Worm (Caenorhabditis elegans) whole organism, L4 larva: ENCODE results near the gene C34D1.4.

ENCODE experiments used
- F26F4.8 ChIP-seq: fragments of 200-800 bp; sonication (Bioruptor generic); conservative IDR thresholded peaks from 2 replicates; pipeline ENCODE4 v1.3.6; 2022; ENCODE audit warnings: missing genetic modification characterization, missing compliant biosample characterization
- R02D3.7 ChIP-seq: fragments of 150-350 bp; sonication (generic microtip); optimal IDR thresholded peaks from 3 replicates; lab custom pipeline; 2014; ENCODE audit warnings: missing biosample characterization, missing genetic modification characterization
- T20F7.1 ChIP-seq: fragments of 200-800 bp; sonication (Bioruptor generic); optimal IDR thresholded peaks from 2 replicates; lab custom pipeline; 2018; ENCODE audit warnings: mild to moderate bottlenecking, missing genetic modification characterization, missing compliant biosample characterization
- Y48G9A.11 ChIP-seq: fragments of 200-800 bp; sonication (Bioruptor generic); IDR thresholded peaks from 2 replicates; pipeline ENCODE4 v1.3.6; 2022; ENCODE audit warnings: missing genetic modification reagents, missing genetic modification characterization, missing compliant biosample characterization
- aha-1 ChIP-seq: fragments of 150-350 bp; peaks from one replicate; lab custom pipeline; 2014; ENCODE audit warnings: missing biosample characterization, missing genetic modification characterization
- ama-1 ChIP-seq: fragments of 150-350 bp; optimal IDR thresholded peaks from 2 replicates; lab custom pipeline; 2014; ENCODE audit warnings: inconsistent platforms, mixed read lengths
- attf-4 ChIP-seq: sonication (generic microtip); optimal IDR thresholded peaks from 3 replicates; lab custom pipeline; 2017; ENCODE audit warnings: missing biosample characterization, missing genetic modification characterization
- ceh-44 ChIP-seq: fragments of 200-800 bp; sonication (Bioruptor generic); IDR thresholded peaks from 2 replicates; pipeline ENCODE4 v1.3.6; 2022; ENCODE audit warnings: missing genetic modification reagents, missing genetic modification characterization, missing compliant biosample characterization
- ceh-82 ChIP-seq: sonication (generic microtip); optimal IDR thresholded peaks from 2 replicates; lab custom pipeline; 2017; ENCODE audit warnings: missing biosample characterization, missing genetic modification characterization
- ctbp-1 ChIP-seq: fragments of 200-800 bp; sonication (Bioruptor generic); IDR thresholded peaks from 2 replicates; pipeline ENCODE4 v1.3.6; 2022; ENCODE audit warnings: missing genetic modification reagents, missing genetic modification characterization, missing compliant biosample characterization
- dmd-6 ChIP-seq: fragments of 200-800 bp; sonication (Bioruptor generic); IDR thresholded peaks from 2 replicates; pipeline ENCODE4 v1.3.6; 2022; ENCODE audit warnings: missing genetic modification reagents, missing genetic modification characterization, missing compliant biosample characterization
- dmd-9 ChIP-seq: fragments of 200-800 bp; sonication (Bioruptor generic); IDR thresholded peaks from 2 replicates; pipeline ENCODE4 v1.3.6; 2022; ENCODE audit warnings: missing genetic modification reagents, missing genetic modification characterization, missing compliant biosample characterization
- egl-27 ChIP-seq: sonication (generic microtip); optimal IDR thresholded peaks from 3 replicates; lab custom pipeline; 2017; ENCODE audit warnings: missing biosample characterization, missing genetic modification reagents, missing genetic modification characterization
- fkh-10 ChIP-seq: fragments of 150-350 bp; optimal IDR thresholded peaks from 2 replicates; lab custom pipeline; 2014; ENCODE audit warnings: missing biosample characterization, missing genetic modification reagents, missing genetic modification characterization
- fos-1 ChIP-seq: fragments of 150-350 bp; optimal IDR thresholded peaks from 2 replicates; lab custom pipeline; 2014; ENCODE audit warnings: missing biosample characterization, missing genetic modification characterization
- gei-8 ChIP-seq: fragments of 200-800 bp; sonication (Bioruptor generic); optimal IDR thresholded peaks from 2 replicates; lab custom pipeline; 2018; ENCODE audit warnings: mild to moderate bottlenecking, missing genetic modification characterization, missing compliant biosample characterization
- hif-1 ChIP-seq, 2 experiments: sonication (generic microtip); optimal IDR thresholded peaks; 2 replicates each; lab custom pipeline; 2016 to 2017; ENCODE audit warnings: missing compliant biosample characterization in 2 of 2, missing genetic modification characterization in 2 of 2, missing genetic modification reagents in 2 of 2, missing genotype in 2 of 2, mild to moderate bottlenecking in 1 of 2
- hlh-11 ChIP-seq: fragments of 200-800 bp; sonication (Bioruptor generic); optimal IDR thresholded peaks from 2 replicates; lab custom pipeline; 2018; ENCODE audit warnings: mild to moderate bottlenecking, missing genetic modification characterization, missing compliant biosample characterization
- hlh-30 ChIP-seq: sonication (generic microtip); optimal IDR thresholded peaks from 2 replicates; lab custom pipeline; 2017; ENCODE audit warnings: antibody characterized with exemption, mild to moderate bottlenecking, missing genetic modification characterization, missing compliant biosample characterization; ENCODE audit not compliant: insufficient read depth
- hmg-1.1 ChIP-seq: fragments of 200-800 bp; sonication (Bioruptor generic); IDR thresholded peaks from 2 replicates; pipeline ENCODE4 v1.3.6; 2022; ENCODE audit warnings: missing genetic modification reagents, missing genetic modification characterization, missing compliant biosample characterization
- jun-1 ChIP-seq: fragments of 150-350 bp; optimal IDR thresholded peaks from 2 replicates; lab custom pipeline; 2014; ENCODE audit warnings: missing biosample characterization, missing genetic modification reagents, missing genetic modification characterization
- lin-1 ChIP-seq: fragments of 200-800 bp; sonication (Bioruptor generic); IDR thresholded peaks from 2 replicates; pipeline ENCODE4 v1.3.6; 2022; ENCODE audit warnings: missing genetic modification reagents, missing genetic modification characterization, missing compliant biosample characterization
- lin-29 ChIP-seq: fragments of 200-800 bp; sonication (Bioruptor generic); IDR thresholded peaks from 2 replicates; pipeline ENCODE4 v1.3.6; 2022; ENCODE audit warnings: missing genetic modification reagents, missing genetic modification characterization, missing compliant biosample characterization
- lin-39 ChIP-seq: fragments of 150-350 bp; optimal IDR thresholded peaks from 2 replicates; lab custom pipeline; 2014; ENCODE audit warnings: missing biosample characterization, missing genetic modification reagents, missing genetic modification characterization
- madf-5 ChIP-seq, 2 experiments: fragments of 200-800 bp; sonication (Bioruptor generic); IDR thresholded peaks; 2 replicates each; pipeline ENCODE4 v1.3.6; 2022; ENCODE audit warnings: missing compliant biosample characterization in 2 of 2, missing genetic modification characterization in 2 of 2
- madf-9 ChIP-seq: fragments of 200-800 bp; sonication (Bioruptor generic); conservative IDR thresholded peaks from 2 replicates; pipeline ENCODE4 v1.3.6; 2022; ENCODE audit warnings: missing genetic modification reagents, missing genetic modification characterization, missing compliant biosample characterization
- mdt-29 ChIP-seq: fragments of 200-800 bp; sonication (Bioruptor generic); IDR thresholded peaks from 2 replicates; pipeline ENCODE4 v1.3.6; 2022; ENCODE audit warnings: missing genetic modification reagents, missing genetic modification characterization, missing compliant biosample characterization
- mes-2 ChIP-seq: sonication (generic microtip); optimal IDR thresholded peaks from 2 replicates; lab custom pipeline; 2016; ENCODE audit warnings: missing genotype, mild to moderate bottlenecking, missing genetic modification characterization, missing compliant biosample characterization; ENCODE audit not compliant: poor library complexity, severe bottlenecking
- mxl-3 ChIP-seq: fragments of 200-800 bp; sonication (Bioruptor generic); optimal IDR thresholded peaks from 2 replicates; lab custom pipeline; 2018; ENCODE audit warnings: mild to moderate bottlenecking, missing genetic modification characterization, missing compliant biosample characterization
- nhr-10 ChIP-seq: fragments of 150-350 bp; optimal IDR thresholded peaks from 2 replicates; lab custom pipeline; 2014; ENCODE audit warnings: missing biosample characterization, missing genetic modification characterization
- nhr-28 ChIP-seq: fragments of 150-350 bp; optimal IDR thresholded peaks from 2 replicates; lab custom pipeline; 2014; ENCODE audit warnings: missing biosample characterization, missing genetic modification characterization
- nhr-41 ChIP-seq: fragments of 200-800 bp; sonication (Bioruptor generic); IDR thresholded peaks from 2 replicates; pipeline ENCODE4 v1.3.6; 2022; ENCODE audit warnings: missing genetic modification reagents, missing genetic modification characterization, missing compliant biosample characterization
- php-3 ChIP-seq: fragments of 200-800 bp; sonication (Bioruptor generic); IDR thresholded peaks from 2 replicates; pipeline ENCODE4 v1.3.6; 2022; ENCODE audit warnings: missing genetic modification reagents, missing genetic modification characterization, missing compliant biosample characterization
- pqm-1 ChIP-seq: sonication (generic microtip); optimal IDR thresholded peaks from 2 replicates; lab custom pipeline; 2017; ENCODE audit warnings: missing biosample characterization, missing genetic modification characterization
- rbr-2 ChIP-seq: sonication (generic microtip); optimal IDR thresholded peaks from 2 replicates; lab custom pipeline; 2016; ENCODE audit warnings: missing genotype, missing genetic modification characterization, missing compliant biosample characterization
- unc-130 ChIP-seq: sonication (generic microtip); optimal IDR thresholded peaks from 2 replicates; lab custom pipeline; 2016; ENCODE audit warnings: missing genetic modification reagents, missing genetic modification characterization, missing compliant biosample characterization
- unc-62 ChIP-seq, 3 experiments: fragments of 150-350 bp in 1 of 3; sonication (generic microtip); optimal IDR thresholded peaks in 2 of 3; peaks in 1 of 3; 1 replicate in 1 of 3; 2 replicates in 2 of 3; lab custom pipeline; 2014 to 2017; ENCODE audit warnings: missing biosample characterization in 3 of 3, missing genetic modification characterization in 3 of 3, missing genetic modification reagents in 3 of 3, missing genotype in 1 of 3
- vab-7 ChIP-seq: fragments of 200-800 bp; sonication (Bioruptor generic); IDR thresholded peaks from 2 replicates; pipeline ENCODE4 v1.3.6; 2022; ENCODE audit warnings: missing genetic modification reagents, missing genetic modification characterization, missing compliant biosample characterization
- zfp-3 ChIP-seq: fragments of 200-800 bp; sonication (Bioruptor generic); conservative IDR thresholded peaks from 2 replicates; pipeline ENCODE4 v1.3.6; 2022; ENCODE audit warnings: missing genetic modification reagents, missing genetic modification characterization, missing compliant biosample characterization
- ztf-11 ChIP-seq: fragments of 150-350 bp; optimal IDR thresholded peaks from 2 replicates; lab custom pipeline; 2014; ENCODE audit warnings: missing biosample characterization, missing genetic modification characterization

Gene C34D1.4

DNA sequence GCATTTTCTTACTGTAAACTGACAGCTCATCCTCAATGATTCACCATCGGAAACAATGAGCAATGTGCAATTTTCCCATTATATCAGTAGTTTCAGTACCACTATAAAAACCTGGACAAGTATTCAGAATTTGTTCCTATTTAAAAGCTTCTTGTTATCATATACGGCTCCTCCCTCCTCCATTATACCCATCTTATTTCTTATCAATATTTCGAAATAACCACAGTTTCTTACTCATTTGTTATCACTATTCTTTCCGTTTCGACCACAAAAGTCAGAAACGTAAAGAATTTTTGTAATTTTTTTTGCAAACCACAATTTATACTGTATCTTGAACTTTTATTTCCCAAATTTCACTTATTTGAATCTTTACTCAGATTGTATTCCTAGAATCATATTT lies 8.9 kb upstream of the C34D1.4 start (continued):
- no peak for TF ChIP-seq hmg-1.1 (GFP tag; lab: Robert Waterston, UW)
- no peak for TF ChIP-seq lin-39 (tag; lab: Kevin White, UChicago)
- TF ChIP-seq dmd-6 (GFP tag; lab: Robert Waterston, UW) = peak; percentile 74
- TF ChIP-seq gei-8 (GFP tag; lab: Kevin White, UChicago) = no peak
- no peak for TF ChIP-seq hlh-30
- TF ChIP-seq ceh-82 (tag; lab: Kevin White, UChicago) = no peak
- no peak for TF ChIP-seq madf-5 (GFP tag; IDR thresholded peaks at IDR 0.05; lab: Robert Waterston, UW)
- TF ChIP-seq attf-4 = no peak
- no peak for TF ChIP-seq ceh-44 (GFP tag; lab: Robert Waterston, UW)
- TF ChIP-seq jun-1 (tag; lab: Kevin White, UChicago) = peak; percentile 46
- no peak for TF ChIP-seq rbr-2 (tag; lab: Kevin White, UChicago)
- no peak for TF ChIP-seq unc-62 (GFP tag; optimal IDR thresholded peaks at IDR 0.05 in 1 of 2; lab: Kevin White, UChicago)
- no peak for TF ChIP-seq unc-62 (tag; optimal IDR thresholded peaks at IDR 0.05; lab: Kevin White, UChicago)
- TF ChIP-seq hif-1 (tag; optimal IDR thresholded peaks at IDR 0.05; lab: Kevin White, UChicago) = no peak
- no peak for TF ChIP-seq lin-29 (GFP tag; lab: Robert Waterston, UW)
- TF ChIP-seq egl-27 = no peak
- no peak for TF ChIP-seq mes-2
- no peak for TF ChIP-seq fos-1 (tag; lab: Kevin White, UChicago)
- no peak for TF ChIP-seq unc-130 (GFP tag; lab: Kevin White, UChicago)
- TF ChIP-seq php-3 (GFP tag; lab: Robert Waterston, UW) = peak; percentile 59; the same call in 1 of the 2 replicates
- no peak for TF ChIP-seq F26F4.8 (GFP tag; lab: Robert Waterston, UW)
- no peak for TF ChIP-seq zfp-3 (GFP tag; lab: Robert Waterston, UW)
- no peak for TF ChIP-seq mdt-29 (GFP tag; lab: Robert Waterston, UW)
- TF ChIP-seq mxl-3 (GFP tag; lab: Kevin White, UChicago) = no peak
- peak; percentile 45 for TF ChIP-seq hlh-11 (tag; lab: Kevin White, UChicago)
- TF ChIP-seq aha-1 (tag; lab: Kevin White, UChicago) = no peak
- no peak for TF ChIP-seq dmd-9
- peak; percentile 95 for TF ChIP-seq nhr-28 (tag; lab: Kevin White, UChicago)
- TF ChIP-seq Y48G9A.11 (GFP tag; lab: Robert Waterston, UW) = no peak
- TF ChIP-seq pqm-1 (tag; lab: Kevin White, UChicago) = peak; percentile 96
- no peak for TF ChIP-seq fkh-10 (GFP tag; lab: Kevin White, UChicago)
- no peak for TF ChIP-seq ctbp-1 (GFP tag; lab: Robert Waterston, UW)
- no peak for TF ChIP-seq R02D3.7
- TF ChIP-seq nhr-41 (GFP tag; lab: Robert Waterston, UW) = no peak
- TF ChIP-seq lin-1 = peak; percentile 12; the same call in 1 of the 2 replicates
- no peak for TF ChIP-seq T20F7.1 (GFP tag; lab: Kevin White, UChicago)
- TF ChIP-seq vab-7 (GFP tag; lab: Robert Waterston, UW) = no peak
- TF ChIP-seq ama-1 (lab: Kevin White, UChicago) = no peak
- no peak for TF ChIP-seq ztf-11 (tag; lab: Kevin White, UChicago)
- no peak for TF ChIP-seq madf-9 (GFP tag; lab: Robert Waterston, UW)
- no peak for TF ChIP-seq nhr-10 (tag; lab: Kevin White, UChicago)

DNA sequence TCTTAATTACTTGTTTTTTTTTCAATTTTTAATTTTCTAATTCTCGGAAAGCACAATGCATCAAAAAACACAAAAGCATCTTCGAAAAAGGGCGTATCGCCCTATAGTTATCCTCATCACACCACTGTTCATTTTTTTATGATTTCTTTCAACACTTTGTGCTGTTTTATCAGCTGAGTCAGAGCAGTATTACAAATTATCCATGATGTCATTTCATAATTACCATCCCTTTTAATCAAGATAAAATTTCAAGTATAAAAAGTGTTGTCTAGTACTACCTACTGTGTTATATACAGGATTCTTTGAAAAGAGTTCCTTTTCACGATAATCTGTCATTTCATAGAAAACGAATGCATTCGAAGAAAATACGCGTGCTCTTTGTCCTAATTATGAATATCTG lies 7.5 kb upstream of the C34D1.4 start:
- TF ChIP-seq pqm-1 (tag; lab: Kevin White, UChicago) (peak; percentile 49), lin-1 (no peak), dmd-6 (GFP tag; lab: Robert Waterston, UW) (peak; percentile 53; the same call in 1 of the 2 replicates)
- TF ChIP-seq, all 104 proteins: peak for 2
